Fruit fly (Drosophila melanogaster): ENCODE measurements around the gene comt.

Gene comt

DNA sequence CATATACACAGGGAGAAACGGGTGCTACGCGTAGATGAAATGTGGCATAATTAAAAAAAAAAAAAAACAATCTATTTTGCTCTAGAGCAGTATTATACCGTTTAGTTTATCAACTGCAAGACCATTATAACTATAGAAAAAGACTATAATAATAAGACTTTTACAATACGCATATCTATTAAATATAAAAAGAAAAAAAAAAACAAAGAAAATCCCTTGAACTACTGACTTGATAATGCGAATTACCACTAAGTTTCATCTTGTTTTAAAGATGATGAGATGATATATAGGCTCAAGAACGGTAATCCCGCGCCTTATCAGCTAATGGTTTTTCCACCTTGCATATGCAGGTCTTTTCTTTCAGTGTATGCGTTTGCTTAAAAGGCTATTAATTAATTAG lies 48.4 kb downstream of the comt start (continued):
- TF ChIP-seq Lpt (GFP tag; optimal IDR thresholded peaks at IDR 0.05) (no peak), toy (GFP tag; IDR thresholded peaks at IDR 0.05) (no peak), fd102C (GFP tag; optimal IDR thresholded peaks at IDR 0.05) (no peak), CG13624 (GFP tag; optimal IDR thresholded peaks at IDR 0.05) (no peak), Oli (tag; optimal IDR thresholded peaks at IDR 0.05) (peak; percentile 22), CG8765 (GFP tag; IDR thresholded peaks at IDR 0.05) (no peak), abd-A (tag; optimal IDR thresholded peaks at IDR 0.05) (no peak), ato (GFP tag; IDR thresholded peaks at IDR 0.05; ENCODE audit: partially characterized antibody) (no peak), CG2875 (GFP tag; optimal IDR thresholded peaks at IDR 0.05) (peak; percentile 18), Poxn (GFP tag; IDR thresholded peaks at IDR 0.05) (no peak), CG9876 (GFP tag; optimal IDR thresholded peaks at IDR 0.05) (no peak), CG1792 (GFP tag; optimal IDR thresholded peaks at IDR 0.05) (no peak), ERR (GFP tag; optimal IDR thresholded peaks at IDR 0.05) (no peak), Hmx (GFP tag; optimal IDR thresholded peaks at IDR 0.05) (no peak), CG43689 (GFP tag; IDR thresholded peaks at IDR 0.05) (no peak), Ravus (GFP tag; IDR thresholded peaks at IDR 0.05) (no peak), tap (tag; optimal IDR thresholded peaks at IDR 0.05) (no peak), oc (tag; optimal IDR thresholded peaks at IDR 0.05) (no peak), CG3163 (GFP tag; optimal IDR thresholded peaks at IDR 0.05) (no peak), CG15011 (GFP tag; optimal IDR thresholded peaks at IDR 0.05) (no peak), cwo (GFP tag; optimal IDR thresholded peaks at IDR 0.05) (peak; percentile 28), Pdp1 (GFP tag; optimal IDR thresholded peaks at IDR 0.05) (peak; percentile 1 to 8), CG8089 (GFP tag; optimal IDR thresholded peaks at IDR 0.05) (no peak), CG6272 (GFP tag; IDR thresholded peaks at IDR 0.05) (no peak), CG11398 (GFP tag; optimal IDR thresholded peaks at IDR 0.05) (no peak), CG17802 (tag; optimal IDR thresholded peaks at IDR 0.05) (no peak), CG31365 (tag; optimal IDR thresholded peaks at IDR 0.05) (no peak), Myb (GFP tag; optimal IDR thresholded peaks at IDR 0.05) (no peak), pros (GFP tag; optimal IDR thresholded peaks at IDR 0.05) (no peak), CG13123 (GFP tag; optimal IDR thresholded peaks at IDR 0.05) (no peak), insv (GFP tag; optimal IDR thresholded peaks at IDR 0.05) (no peak), wdn (GFP tag; IDR thresholded peaks at IDR 0.05) (no peak), eve (GFP tag; optimal IDR thresholded peaks at IDR 0.05) (no peak), C15 (GFP tag; IDR thresholded peaks at IDR 0.05) (no peak), CG10462 (GFP tag; optimal IDR thresholded peaks at IDR 0.05) (peak; percentile 2), Ets65A (GFP tag) (peak; percentile 60), CG10959 (GFP tag; IDR thresholded peaks at IDR 0.05) (no peak), lov (optimal IDR thresholded peaks at IDR 0.05) (no peak), lov (GFP tag; IDR thresholded peaks at IDR 0.05) (no peak), crp (GFP tag; optimal IDR thresholded peaks at IDR 0.05) (no peak), otp (GFP tag; IDR thresholded peaks at IDR 0.05) (no peak), zf30C (GFP tag; optimal IDR thresholded peaks at IDR 0.05) (no peak), CG10979 (tag; optimal IDR thresholded peaks at IDR 0.05) (peak; percentile 12), Xbp1 (GFP tag; optimal IDR thresholded peaks at IDR 0.05) (peak; percentile 29), run (tag; optimal IDR thresholded peaks at IDR 0.05) (no peak), Hr51 (GFP tag; optimal IDR thresholded peaks at IDR 0.05) (peak in 1 of 2 experiments; percentile 58), CG16813 (GFP tag; IDR thresholded peaks at IDR 0.05; ENCODE audit: partially characterized antibody) (no peak), Eip74EF (GFP tag; optimal IDR thresholded peaks at IDR 0.05) (no peak), HLH4C (GFP tag; IDR thresholded peaks at IDR 0.05; ENCODE audit: partially characterized antibody) (no peak), ken (GFP tag; IDR thresholded peaks at IDR 0.05) (no peak), row (GFP tag; IDR thresholded peaks at IDR 0.05) (peak; percentile 61), dysf (GFP tag; IDR thresholded peaks at IDR 0.05) (peak; percentile 34; the same call in 1 of the 3 replicates)
